Worm (Caenorhabditis elegans): ENCODE results near the gene mltn-1.

The mltn-1 gene

ce11 chrII:13148247-13148646 lies 3.2 kb upstream of the mltn-1 start:
- TF ChIP-seq nhr-85 (tag) (peak; percentile 62), blmp-1 (tag; optimal IDR thresholded peaks at IDR 0.05) (peak; percentile 90), lir-3 (tag; optimal IDR thresholded peaks at IDR 0.05; ENCODE audit: poor library complexity) (no peak), elt-3 (tag; optimal IDR thresholded peaks at IDR 0.05) (peak in 2 of 6 experiments; percentile 7 to 88), unc-130 (tag; optimal IDR thresholded peaks at IDR 0.05) (no peak), grh-1 (GFP tag; IDR thresholded peaks at IDR 0.05) (no peak), nhr-20 (tag; optimal IDR thresholded peaks at IDR 0.05) (peak; percentile 11), lsy-2 (tag; optimal IDR thresholded peaks at IDR 0.05) (peak in 1 of 2 experiments; percentile 19)

ce11 chrII:13142372-13142771 lies 2.7 kb downstream of the mltn-1 start:
- TF ChIP-seq nhr-85 (tag): peak; percentile 13
- no peak for TF ChIP-seq alr-1 (tag; optimal IDR thresholded peaks at IDR 0.05; ENCODE audit: borderline replicate concordance)
- no peak for TF ChIP-seq blmp-1 (tag; optimal IDR thresholded peaks at IDR 0.05)

ce11 chrII:13139573-13139972 lies 5.5 kb downstream of the mltn-1 start:
- TF ChIP-seq elt-3 (tag; optimal IDR thresholded peaks at IDR 0.05) (no peak), efl-1 (optimal IDR thresholded peaks at IDR 0.05) (no peak), efl-1 (GFP tag; optimal IDR thresholded peaks at IDR 0.05 in 1 of 2) (peak in 1 of 2 experiments; percentile 13)

- TF ChIP-seq ama-1 (optimal IDR thresholded peaks at IDR 0.05) (no peak), nhr-85 (tag) (no peak), mep-1 (tag; optimal IDR thresholded peaks at IDR 0.05) (no peak), unc-86 (tag; optimal IDR thresholded peaks at IDR 0.05) (no peak), F16B12.6 (tag; optimal IDR thresholded peaks at IDR 0.05) (no peak), lin-35 (GFP tag; optimal IDR thresholded peaks at IDR 0.05) (no peak), nhr-71 (tag; optimal IDR thresholded peaks at IDR 0.05) (no peak), hpl-2 (GFP tag; optimal IDR thresholded peaks at IDR 0.05) (no peak), pax-3 (tag; optimal IDR thresholded peaks at IDR 0.05) (no peak), lin-39 (tag; optimal IDR thresholded peaks at IDR 0.05) (no peak), sup-37 (GFP tag; optimal IDR thresholded peaks at IDR 0.05) (no peak), nhr-11 (tag; optimal IDR thresholded peaks at IDR 0.05) (no peak)
Observed at ce11 chrII:13130576-13130975, 14.4 kb downstream of the mltn-1 start.

- TF ChIP-seq lin-39 (tag; optimal IDR thresholded peaks at IDR 0.05): no peak
- no peak for TF ChIP-seq irx-1 (tag; optimal IDR thresholded peaks at IDR 0.05)
- no peak for TF ChIP-seq elt-2 (tag; optimal IDR thresholded peaks at IDR 0.05)
- TF ChIP-seq nhr-237 (tag; optimal IDR thresholded peaks at IDR 0.05): no peak
- TF ChIP-seq efl-1 (optimal IDR thresholded peaks at IDR 0.05): no peak
- TF ChIP-seq efl-1 (GFP tag; optimal IDR thresholded peaks at IDR 0.05 in 1 of 2): no peak
- no peak for TF ChIP-seq aly-2 (tag; optimal IDR thresholded peaks at IDR 0.05)
- TF ChIP-seq blmp-1 (tag; optimal IDR thresholded peaks at IDR 0.05): no peak
- no peak for TF ChIP-seq elt-3 (tag; optimal IDR thresholded peaks at IDR 0.05)
- no peak for TF ChIP-seq sup-37 (GFP tag; optimal IDR thresholded peaks at IDR 0.05)
- TF ChIP-seq tlp-1 (tag; optimal IDR thresholded peaks at IDR 0.05): no peak
- TF ChIP-seq egl-13 (tag; optimal IDR thresholded peaks at IDR 0.05): no peak
- TF ChIP-seq ama-1 (optimal IDR thresholded peaks at IDR 0.05): no peak
- no peak for TF ChIP-seq Y116A8C.19 (tag; optimal IDR thresholded peaks at IDR 0.05; ENCODE audit: borderline replicate concordance)
- TF ChIP-seq sox-4 (tag; optimal IDR thresholded peaks at IDR 0.05): no peak
- TF ChIP-seq ztf-4 (tag; optimal IDR thresholded peaks at IDR 0.05): no peak
- no peak for TF ChIP-seq ceh-63 (GFP tag; optimal IDR thresholded peaks at IDR 0.05)
Observed at ce11 chrII:13129602-13130001, 15.4 kb downstream of the mltn-1 start, which contains the start of gene F29C12.6. Gene F29C12.6 (plus strand): TSS chrII:13129902.

- no peak for TF ChIP-seq C04F5.9 (tag; optimal IDR thresholded peaks at IDR 0.05)
- TF ChIP-seq nhr-85 (tag): no peak
- no peak for TF ChIP-seq swsn-7 (tag; optimal IDR thresholded peaks at IDR 0.05)
- no peak for TF ChIP-seq F16B12.6 (tag; optimal IDR thresholded peaks at IDR 0.05)
- no peak for TF ChIP-seq fkh-10 (GFP tag; optimal IDR thresholded peaks at IDR 0.05)
- no peak for TF ChIP-seq hpl-2 (GFP tag; optimal IDR thresholded peaks at IDR 0.05)
- no peak for TF ChIP-seq elt-3 (tag; optimal IDR thresholded peaks at IDR 0.05)
- no peak for TF ChIP-seq vab-15 (tag; optimal IDR thresholded peaks at IDR 0.05)
- no peak for TF ChIP-seq jun-1 (tag; optimal IDR thresholded peaks at IDR 0.05)
- no peak for TF ChIP-seq unc-62 (GFP tag; optimal IDR thresholded peaks at IDR 0.05)
- no peak for TF ChIP-seq zip-4 (GFP tag; optimal IDR thresholded peaks at IDR 0.05)
- no peak for TF ChIP-seq ceh-88 (GFP tag; IDR thresholded peaks at IDR 0.05)
- no peak for TF ChIP-seq lin-39 (tag; optimal IDR thresholded peaks at IDR 0.05)
- no peak for TF ChIP-seq grh-1 (GFP tag; IDR thresholded peaks at IDR 0.05)
- TF ChIP-seq mep-1 (tag; optimal IDR thresholded peaks at IDR 0.05): no peak
- no peak for TF ChIP-seq ceh-82 (tag; optimal IDR thresholded peaks at IDR 0.05)
- TF ChIP-seq unc-98 (GFP tag; IDR thresholded peaks at IDR 0.05): no peak
Observed at ce11 chrII:13122720-13123119, 22.3 kb downstream of the mltn-1 start, which contains the start of gene bath-45. Gene bath-45 (plus strand): TSS chrII:13123020.

Measured in whole organism, L1 larva.